Fruit fly (Drosophila melanogaster) whole organism, embryonic: ENCODE results near the gene aralar1.
A peak's percentile ranks its signal among the peaks of the same experiment; 100 is the strongest.

Experiments
- Asciz ChIP-seq: fragments of 200-800 bp; sonication (Bioruptor generic); optimal IDR thresholded peaks from 2 replicates; lab custom pipeline; 2017; ENCODE audit warnings: missing biosample characterization, mild to moderate bottlenecking, missing genetic modification characterization, missing genetic modification reagents
- Atf-2 ChIP-seq: fragments of 200-800 bp; sonication (Bioruptor generic); optimal IDR thresholded peaks from 2 replicates; lab custom pipeline; 2016; ENCODE audit warnings: missing biosample characterization, missing genetic modification characterization
- CG10209 ChIP-seq: fragments of 200-800 bp; sonication (Bioruptor generic); optimal IDR thresholded peaks from 3 replicates; lab custom pipeline; 2017; ENCODE audit warnings: missing biosample characterization, mild to moderate bottlenecking, missing genetic modification characterization, missing genetic modification reagents
- CG11695 ChIP-seq: fragments of 200-800 bp; sonication (Bioruptor generic); IDR thresholded peaks from 3 replicates; pipeline ENCODE4 v1.3.6; 2022; ENCODE audit warnings: missing biosample characterization, missing genetic modification characterization
- CG12769 ChIP-seq: fragments of 200-800 bp; sonication (Bioruptor generic); optimal IDR thresholded peaks from 2 replicates; lab custom pipeline; 2019; ENCODE audit warnings: missing biosample characterization, mild to moderate bottlenecking, missing genetic modification characterization, moderate library complexity
- CG13894 ChIP-seq: fragments of 200-800 bp; sonication (Bioruptor generic); optimal IDR thresholded peaks from 3 replicates; lab custom pipeline; 2018; ENCODE audit warnings: missing biosample characterization, mild to moderate bottlenecking, missing genetic modification characterization, moderate library complexity
- CG15696 ChIP-seq: fragments of 200-800 bp; sonication (Bioruptor generic); optimal IDR thresholded peaks from 2 replicates; lab custom pipeline; 2019; ENCODE audit warnings: missing biosample characterization, mild to moderate bottlenecking, missing genetic modification characterization, moderate library complexity
- CG1832 ChIP-seq: fragments of 200-800 bp; sonication (Bioruptor generic); optimal IDR thresholded peaks from 2 replicates; lab custom pipeline; 2017; ENCODE audit warnings: missing biosample characterization, mild to moderate bottlenecking, missing genetic modification characterization, inconsistent platforms
- CG2116 ChIP-seq: fragments of 200-800 bp; sonication (Bioruptor generic); optimal IDR thresholded peaks from 3 replicates; lab custom pipeline; 2018; ENCODE audit warnings: missing biosample characterization, mild to moderate bottlenecking, missing genetic modification characterization
- CG30431 ChIP-seq: fragments of 200-800 bp; sonication (Bioruptor generic); optimal IDR thresholded peaks from 2 replicates; lab custom pipeline; 2017; ENCODE audit warnings: missing biosample characterization, missing genetic modification characterization
- CG3726 ChIP-seq: fragments of 200-800 bp; sonication (Bioruptor generic); IDR thresholded peaks from 3 replicates; pipeline ENCODE4, ENCODE4 v1.3.6; 2022; ENCODE audit warnings: missing biosample characterization, missing genetic modification characterization
- CG4282 ChIP-seq: fragments of 200-800 bp; sonication (Bioruptor generic); optimal IDR thresholded peaks from 2 replicates; lab custom pipeline; 2016; ENCODE audit warnings: missing biosample characterization, missing genetic modification characterization
- CG4820 ChIP-seq: fragments of 200-800 bp; sonication (Bioruptor generic); optimal IDR thresholded peaks from 3 replicates; lab custom pipeline; 2016; ENCODE audit warnings: missing biosample characterization, missing genetic modification characterization
- CG5953 ChIP-seq: fragments of 200-800 bp; sonication (Bioruptor generic); IDR thresholded peaks from 2 replicates; pipeline ENCODE4 v1.3.6; 2022; ENCODE audit warnings: missing biosample characterization, missing genetic modification characterization
- CG6272 ChIP-seq: fragments of 200-800 bp; sonication (Bioruptor generic); IDR thresholded peaks from 2 replicates; pipeline ENCODE4 v1.3.6; 2022; ENCODE audit warnings: missing biosample characterization, missing genetic modification characterization
- CG6654 ChIP-seq: fragments of 200-800 bp; sonication (Bioruptor generic); optimal IDR thresholded peaks from 2 replicates; lab custom pipeline; 2017; ENCODE audit warnings: missing biosample characterization, mild to moderate bottlenecking, missing genetic modification characterization
- CG7357 ChIP-seq: fragments of 200-800 bp; sonication (Bioruptor generic); IDR thresholded peaks from 3 replicates; pipeline ENCODE4 v1.3.6; 2022; ENCODE audit warnings: missing biosample characterization, missing genetic modification characterization
- CG7745 ChIP-seq: fragments of 200-800 bp; sonication (Bioruptor generic); optimal IDR thresholded peaks from 2 replicates; lab custom pipeline; 2018; ENCODE audit warnings: missing biosample characterization, mild to moderate bottlenecking, missing genetic modification characterization, moderate library complexity
- CG9609 ChIP-seq: fragments of 200-800 bp; sonication (Bioruptor generic); optimal IDR thresholded peaks from 3 replicates; lab custom pipeline; 2016; ENCODE audit warnings: missing biosample characterization, missing genetic modification characterization
- CG9876 ChIP-seq: fragments of 200-800 bp; sonication (Bioruptor generic); optimal IDR thresholded peaks from 2 replicates; lab custom pipeline; 2016; ENCODE audit warnings: missing biosample characterization, missing genetic modification characterization
- CkIIα-i1 ChIP-seq: fragments of 200-800 bp; sonication (Bioruptor generic); IDR thresholded peaks from 2 replicates; pipeline ENCODE4 v1.3.6; 2022; ENCODE audit warnings: missing biosample characterization, missing genetic modification characterization
- Doc2 ChIP-seq: fragments of 200-800 bp; sonication (Bioruptor generic); IDR thresholded peaks from 2 replicates; pipeline ENCODE4 v1.3.6; 2022; ENCODE audit warnings: missing biosample characterization, missing genetic modification characterization
- Hmx ChIP-seq: fragments of 200-800 bp; sonication (Bioruptor generic); optimal IDR thresholded peaks from 2 replicates; lab custom pipeline; 2016; ENCODE audit warnings: missing biosample characterization, missing genetic modification characterization
- Lpt ChIP-seq: fragments of >200 bp; optimal IDR thresholded peaks from 2 replicates; lab custom pipeline; 2018; ENCODE audit warnings: missing biosample characterization, missing genetic modification characterization
- MBD-R2 ChIP-seq: fragments of 200-800 bp; sonication (Bioruptor generic); IDR thresholded peaks from 2 replicates; pipeline ENCODE4 v1.3.6; 2022; ENCODE audit warnings: missing biosample characterization, missing genetic modification characterization
- Poxn ChIP-seq: fragments of 200-800 bp; sonication (Bioruptor generic); IDR thresholded peaks from 2 replicates; pipeline ENCODE4 v1.3.6; 2022; ENCODE audit warnings: missing biosample characterization, missing genetic modification characterization
- Six4 ChIP-seq: fragments of 200-800 bp; sonication (Bioruptor generic); optimal IDR thresholded peaks from 2 replicates; lab custom pipeline; 2016; ENCODE audit warnings: missing biosample characterization, missing genetic modification characterization
- Sox102F ChIP-seq: fragments of 200-800 bp; sonication (Bioruptor generic); optimal IDR thresholded peaks from 2 replicates; lab custom pipeline; 2018; ENCODE audit warnings: missing biosample characterization, mild to moderate bottlenecking, missing genetic modification characterization, moderate library complexity
- Sry-δ ChIP-seq: fragments of 200-800 bp; sonication (Bioruptor generic); optimal IDR thresholded peaks from 2 replicates; lab custom pipeline; 2016; ENCODE audit warnings: missing biosample characterization, missing genetic modification characterization
- Stat92E ChIP-seq, 3 experiments: fragments of >200 bp in 2 of 3; fragments of 200-800 bp in 1 of 3; sonication (Bioruptor generic) in 1 of 3; optimal IDR thresholded peaks; 2 replicates each; lab custom pipeline; 2017 to 2019; ENCODE audit warnings: missing biosample characterization in 3 of 3, missing genetic modification characterization in 3 of 3, mild to moderate bottlenecking in 1 of 3, moderate library complexity in 1 of 3
- bcd ChIP-seq: fragments of 200-800 bp; sonication (Bioruptor generic); optimal IDR thresholded peaks from 2 replicates; lab custom pipeline; 2017; ENCODE audit warnings: missing biosample characterization, mild to moderate bottlenecking, missing genetic modification characterization
- bsh ChIP-seq, 2 experiments: fragments of 200-800 bp; sonication (Bioruptor generic); optimal IDR thresholded peaks; 2 replicates each; lab custom pipeline; 2017 to 2018; ENCODE audit warnings: mild to moderate bottlenecking in 2 of 2, missing biosample characterization in 2 of 2, missing genetic modification characterization in 2 of 2, moderate library complexity in 1 of 2
- crc ChIP-seq: fragments of 200-800 bp; sonication (Bioruptor generic); optimal IDR thresholded peaks from 2 replicates; lab custom pipeline; 2016; ENCODE audit warnings: missing biosample characterization, missing genetic modification characterization
- crol ChIP-seq: fragments of 200-800 bp; sonication (Bioruptor generic); IDR thresholded peaks from 2 replicates; pipeline ENCODE4 v1.3.6; 2022; ENCODE audit warnings: missing biosample characterization, missing genetic modification characterization
- dm ChIP-seq: fragments of 200-800 bp; sonication (Bioruptor generic); optimal IDR thresholded peaks from 3 replicates; lab custom pipeline; 2016; ENCODE audit warnings: missing biosample characterization, missing genetic modification characterization
- dmrt11E ChIP-seq: fragments of 200-800 bp; sonication (Bioruptor generic); optimal IDR thresholded peaks from 3 replicates; lab custom pipeline; 2018; ENCODE audit warnings: missing biosample characterization, mild to moderate bottlenecking, missing genetic modification characterization, moderate library complexity
- ewg ChIP-seq: fragments of 200-800 bp; sonication (Bioruptor generic); optimal IDR thresholded peaks from 3 replicates; lab custom pipeline; 2017; ENCODE audit warnings: mild to moderate bottlenecking, missing biosample characterization, missing genetic modification reagents, missing genetic modification characterization
- fd64A ChIP-seq: fragments of 200-800 bp; sonication (Bioruptor generic); optimal IDR thresholded peaks from 3 replicates; lab custom pipeline; 2018; ENCODE audit warnings: missing biosample characterization, mild to moderate bottlenecking, missing genetic modification characterization
- fru ChIP-seq: fragments of >200 bp; optimal IDR thresholded peaks from 2 replicates; lab custom pipeline; 2017
- hkb ChIP-seq, 2 experiments: fragments of 200-800 bp in 1 of 2; fragments of >200 bp in 1 of 2; sonication (Bioruptor generic) in 1 of 2; IDR thresholded peaks in 1 of 2; optimal IDR thresholded peaks in 1 of 2; 2 replicates each; pipeline versions ENCODE4 v1.3.6 to Lab custom; 2017 to 2022; ENCODE audit warnings: missing biosample characterization in 1 of 2, missing genetic modification characterization in 1 of 2
- lab ChIP-seq: fragments of 200-800 bp; sonication (Bioruptor generic); optimal IDR thresholded peaks from 3 replicates; lab custom pipeline; 2017; ENCODE audit warnings: missing biosample characterization, missing genetic modification characterization, mild to moderate bottlenecking, moderate library complexity, missing genetic modification reagents
- nerfin-1 ChIP-seq: fragments of 200-800 bp; sonication (Bioruptor generic); optimal IDR thresholded peaks from 3 replicates; lab custom pipeline; 2019; ENCODE audit warnings: missing biosample characterization, mild to moderate bottlenecking, missing genetic modification characterization, moderate library complexity
- nmo ChIP-seq: fragments of 200-800 bp; sonication (Bioruptor generic); optimal IDR thresholded peaks from 2 replicates; lab custom pipeline; 2018; ENCODE audit warnings: missing biosample characterization, mild to moderate bottlenecking, missing genetic modification characterization, moderate library complexity
- sc ChIP-seq, 3 experiments: fragments of >200 bp in 2 of 3; fragments of 200-800 bp in 1 of 3; sonication (Bioruptor generic) in 1 of 3; optimal IDR thresholded peaks; 2 replicates in 2 of 3; 3 replicates in 1 of 3; lab custom pipeline; 2017; ENCODE audit warnings: mild to moderate bottlenecking in 1 of 3, missing biosample characterization in 1 of 3, missing genetic modification characterization in 1 of 3, missing genetic modification reagents in 1 of 3
- scrt ChIP-seq: fragments of 200-800 bp; sonication (Bioruptor generic); optimal IDR thresholded peaks from 2 replicates; lab custom pipeline; 2018; ENCODE audit warnings: missing biosample characterization, mild to moderate bottlenecking, missing genetic modification characterization, moderate library complexity
- sima ChIP-seq: fragments of 200-800 bp; sonication (Bioruptor generic); optimal IDR thresholded peaks from 2 replicates; lab custom pipeline; 2016; ENCODE audit warnings: missing biosample characterization, missing genetic modification characterization
- tio ChIP-seq: fragments of 200-800 bp; sonication (Bioruptor generic); optimal IDR thresholded peaks from 2 replicates; lab custom pipeline; 2017; ENCODE audit warnings: missing biosample characterization, missing genetic modification characterization, inconsistent platforms
- ttk ChIP-seq: fragments of 200-800 bp; sonication (Bioruptor generic); IDR thresholded peaks from 2 replicates; pipeline ENCODE4 v2.1.2; 2022; ENCODE audit warnings: missing biosample characterization, missing genetic modification characterization
- twi ChIP-seq: fragments of 200-800 bp; optimal IDR thresholded peaks from 2 replicates; lab custom pipeline; 2019; ENCODE audit warnings: missing biosample characterization, mild to moderate bottlenecking, missing genetic modification characterization, moderate library complexity
- wek ChIP-seq: fragments of 200-800 bp; sonication (Bioruptor generic); optimal IDR thresholded peaks from 3 replicates; lab custom pipeline; 2018; ENCODE audit warnings: missing biosample characterization, mild to moderate bottlenecking, missing genetic modification characterization, moderate library complexity
- zfh2 ChIP-seq: fragments of 200-800 bp; sonication (Bioruptor generic); optimal IDR thresholded peaks from 2 replicates; lab custom pipeline; 2016; ENCODE audit warnings: missing biosample characterization, missing genetic modification characterization

Gene aralar1

dm6 chr3R:30424993-30425392 lies 30.7 kb downstream of the aralar1 start, which contains the start of gene CG15536 (continued):
- TF ChIP-seq bsh (GFP tag; optimal IDR thresholded peaks at IDR 0.05; lab: Kevin White, UChicago) (no peak), CG1832 (GFP tag; lab: Kevin White, UChicago) (no peak), Stat92E (GFP tag; optimal IDR thresholded peaks at IDR 0.05; lab: Kevin White, UChicago) (no peak), Hmx (GFP tag; lab: Kevin White, UChicago) (no peak), CG3726 (GFP tag; lab: Robert Waterston, UW) (no peak), bcd (GFP tag; lab: Kevin White, UChicago) (no peak), nerfin-1 (tag; lab: Kevin White, UChicago) (no peak), nmo (peak; percentile 28), CG15696 (tag; lab: Kevin White, UChicago) (no peak), CG30431 (GFP tag; lab: Kevin White, UChicago) (no peak), Six4 (no peak), fru (lab: Kevin White, UChicago) (no peak), CG4282 (GFP tag; lab: Kevin White, UChicago) (no peak), Sox102F (no peak), fd64A (no peak), Asciz (no peak), CG7357 (GFP tag; lab: Robert Waterston, UW) (no peak), CG9876 (GFP tag; lab: Kevin White, UChicago) (no peak), hkb (optimal IDR thresholded peaks at IDR 0.05; lab: Kevin White, UChicago) (no peak), hkb (GFP tag; IDR thresholded peaks at IDR 0.05; lab: Robert Waterston, UW) (no peak), crol (no peak), twi (tag; lab: Kevin White, UChicago) (peak; percentile 34), zfh2 (GFP tag; lab: Kevin White, UChicago) (no peak), CG11695 (GFP tag; lab: Robert Waterston, UW) (no peak), CG10209 (GFP tag; lab: Kevin White, UChicago) (no peak), dm (GFP tag; lab: Kevin White, UChicago) (no peak), CG4820 (GFP tag; lab: Kevin White, UChicago) (no peak), Atf-2 (no peak), lab (no peak), CG13894 (tag; lab: Kevin White, UChicago) (no peak), CG5953 (GFP tag; lab: Robert Waterston, UW) (no peak), wek (GFP tag; lab: Kevin White, UChicago) (no peak), dmrt11E (no peak), CkIIα-i1 (GFP tag; lab: Robert Waterston, UW) (no peak), sima (GFP tag; lab: Kevin White, UChicago) (no peak), CG12769 (tag; lab: Kevin White, UChicago) (no peak), CG6654 (GFP tag; lab: Kevin White, UChicago) (no peak), Poxn (GFP tag; lab: Robert Waterston, UW) (no peak), crc (GFP tag; lab: Kevin White, UChicago) (no peak), sc (optimal IDR thresholded peaks at IDR 0.05; lab: Kevin White, UChicago) (no peak), sc (GFP tag; optimal IDR thresholded peaks at IDR 0.05; lab: Kevin White, UChicago) (no peak), Lpt (GFP tag; lab: Kevin White, UChicago) (no peak), CG2116 (GFP tag; lab: Kevin White, UChicago) (peak; percentile 60), CG6272 (GFP tag; lab: Robert Waterston, UW) (no peak), CG9609 (GFP tag; lab: Kevin White, UChicago) (no peak), ttk (GFP tag; lab: Robert Waterston, UW) (no peak), tio (GFP tag; lab: Kevin White, UChicago) (no peak), CG7745 (tag; lab: Kevin White, UChicago) (no peak), Doc2 (no peak), ewg (no peak), Sry-δ (GFP tag; lab: Kevin White, UChicago) (no peak), scrt (no peak), MBD-R2 (GFP tag; lab: Robert Waterston, UW) (peak; percentile 93)
